Worm (Caenorhabditis elegans): Measurements from ENCODE around the gene T19D7.6.

Gene T19D7.6

DNA sequence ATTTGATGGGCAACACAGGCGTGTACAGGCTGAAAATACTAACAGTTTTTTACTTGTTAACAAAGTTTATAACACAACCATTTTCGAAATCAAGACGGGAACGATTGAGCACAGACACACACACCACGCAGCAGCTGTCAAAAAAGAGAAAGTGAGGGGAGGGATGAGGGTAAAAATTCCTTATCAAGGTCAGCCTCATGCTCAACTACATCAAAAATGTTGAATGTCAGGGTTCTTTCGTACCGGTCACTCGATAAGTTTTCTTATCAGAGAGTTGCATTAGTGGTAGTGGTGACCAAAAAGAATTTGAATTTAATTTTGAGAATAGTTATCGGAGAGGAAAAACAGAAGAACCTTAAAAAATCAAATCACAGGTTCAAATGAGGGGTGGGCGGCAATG lies at the start of gene T19D7.6:
TSS of gene T19D7.6 (minus strand) at position 198 of the 400 bp plus-strand sequence.
- TF ChIP-seq elt-1 (tag; optimal IDR thresholded peaks at IDR 0.05) (no peak), unc-62 (GFP tag; optimal IDR thresholded peaks at IDR 0.05) (no peak), nhr-237 (tag; optimal IDR thresholded peaks at IDR 0.05) (no peak), fkh-10 (GFP tag; optimal IDR thresholded peaks at IDR 0.05) (no peak), elt-2 (tag; optimal IDR thresholded peaks at IDR 0.05) (peak; percentile 72), mdl-1 (tag; optimal IDR thresholded peaks at IDR 0.05) (no peak), nhr-76 (tag; optimal IDR thresholded peaks at IDR 0.05) (no peak), pqm-1 (tag; optimal IDR thresholded peaks at IDR 0.05) (peak; percentile 37), sea-2 (GFP tag; optimal IDR thresholded peaks at IDR 0.05) (no peak)

DNA sequence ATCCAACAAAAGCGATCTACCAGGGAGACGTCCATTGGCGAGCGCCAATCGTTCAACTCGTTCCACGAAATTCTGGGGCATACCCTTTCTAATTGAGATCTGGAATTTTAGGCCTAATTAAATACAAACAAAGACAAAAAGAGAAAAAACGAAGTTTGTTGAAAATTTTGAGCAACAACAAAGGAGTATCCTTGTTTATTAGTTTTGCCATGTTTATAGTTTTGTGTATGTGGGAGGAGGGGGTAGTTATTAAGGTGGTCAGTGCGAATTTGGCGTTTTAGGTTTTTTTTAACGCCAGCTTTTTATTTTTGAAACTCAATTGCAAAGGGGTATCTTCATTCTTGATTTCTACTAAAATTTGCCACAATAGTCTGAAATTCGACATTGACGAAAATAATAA lies 43.8 kb upstream of the T19D7.6 start, which contains the start of gene irk-2:
TSS of gene irk-2 (minus strand) at position 101 of the 400 bp plus-strand sequence.
- TF ChIP-seq egl-5 (tag; optimal IDR thresholded peaks at IDR 0.05) (no peak), daf-12 (tag; optimal IDR thresholded peaks at IDR 0.05) (no peak), fkh-10 (GFP tag; optimal IDR thresholded peaks at IDR 0.05) (no peak), eor-1 (tag; optimal IDR thresholded peaks at IDR 0.05) (no peak), fos-1 (tag; optimal IDR thresholded peaks at IDR 0.05) (no peak), jun-1 (tag; optimal IDR thresholded peaks at IDR 0.05) (no peak), unc-39 (tag; optimal IDR thresholded peaks at IDR 0.05) (no peak), tbx-2 (tag; optimal IDR thresholded peaks at IDR 0.05) (no peak), nhr-28 (tag; optimal IDR thresholded peaks at IDR 0.05) (no peak), ztf-4 (tag; optimal IDR thresholded peaks at IDR 0.05) (no peak), ZK546.5 (tag; optimal IDR thresholded peaks at IDR 0.05) (no peak), mml-1 (tag; optimal IDR thresholded peaks at IDR 0.05) (no peak), lin-15B (tag; optimal IDR thresholded peaks at IDR 0.05) (no peak), hmg-11 (tag; optimal IDR thresholded peaks at IDR 0.05) (no peak), nhr-23 (tag; optimal IDR thresholded peaks at IDR 0.05) (no peak), ama-1 (optimal IDR thresholded peaks at IDR 0.05) (no peak)

DNA sequence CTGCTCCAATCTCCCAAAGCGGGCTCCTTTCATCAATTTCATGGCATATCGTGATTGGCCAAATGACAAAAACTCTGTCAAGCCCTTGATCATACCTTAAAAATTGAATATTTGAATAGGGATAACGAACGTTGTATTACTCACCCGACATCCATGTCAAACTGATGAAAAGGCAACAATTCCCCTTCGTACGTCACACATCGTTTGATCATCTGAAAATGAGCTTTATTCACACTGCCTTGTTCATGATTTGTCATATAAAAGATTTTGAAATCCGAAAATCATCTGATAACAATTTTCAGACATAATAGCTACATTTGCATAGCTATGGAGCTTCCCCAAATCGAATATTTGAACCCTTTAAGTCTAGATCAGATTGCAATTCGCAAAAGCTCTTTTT lies 35.9 kb upstream of the T19D7.6 start, which contains the start of gene M02A10.1:
TSS of gene M02A10.1 (plus strand) at position 301 of the 400 bp plus-strand sequence.
- TF ChIP-seq ztf-4 (tag; optimal IDR thresholded peaks at IDR 0.05) (no peak), jun-1 (tag; optimal IDR thresholded peaks at IDR 0.05) (no peak), egl-27 (tag; optimal IDR thresholded peaks at IDR 0.05) (no peak), ama-1 (optimal IDR thresholded peaks at IDR 0.05) (no peak), ceh-9 (tag; optimal IDR thresholded peaks at IDR 0.05) (no peak), pha-4 (tag; optimal IDR thresholded peaks at IDR 0.05) (no peak), snpc-4 (tag; optimal IDR thresholded peaks at IDR 0.05) (no peak), aly-2 (tag; optimal IDR thresholded peaks at IDR 0.05) (no peak), nhr-76 (tag; optimal IDR thresholded peaks at IDR 0.05) (no peak), daf-12 (tag; optimal IDR thresholded peaks at IDR 0.05) (no peak), ztf-11 (tag; optimal IDR thresholded peaks at IDR 0.05) (no peak), elt-2 (tag; optimal IDR thresholded peaks at IDR 0.05) (no peak), R02D3.7 (tag; optimal IDR thresholded peaks at IDR 0.05) (no peak), lsy-12 (tag; optimal IDR thresholded peaks at IDR 0.05) (no peak), lin-15B (tag; optimal IDR thresholded peaks at IDR 0.05) (no peak)

DNA sequence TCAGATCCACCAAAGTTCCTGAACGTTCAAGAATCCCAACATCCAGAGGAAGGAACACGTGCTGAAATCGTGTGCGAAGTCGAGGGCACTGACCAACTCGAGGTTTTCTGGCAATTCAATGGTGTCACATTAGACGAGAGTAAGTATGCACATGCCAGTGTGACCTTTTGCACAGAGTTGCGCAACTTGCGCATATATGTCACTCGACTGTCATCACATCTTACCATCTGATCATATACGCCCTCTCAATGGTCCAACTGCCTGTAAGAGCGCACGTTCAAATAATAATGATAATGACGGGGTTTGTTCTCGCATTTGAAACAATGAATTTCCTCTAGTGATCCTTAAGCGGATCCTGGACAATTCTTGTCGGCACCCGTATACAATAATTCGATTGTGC lies 25.7 kb upstream of the T19D7.6 start:
- no peak for TF ChIP-seq eor-1 (tag; optimal IDR thresholded peaks at IDR 0.05)
- TF ChIP-seq ceh-28 (tag; optimal IDR thresholded peaks at IDR 0.05), result no peak
- no peak for TF ChIP-seq fos-1 (tag; optimal IDR thresholded peaks at IDR 0.05)
- no peak for TF ChIP-seq daf-12 (tag; optimal IDR thresholded peaks at IDR 0.05)
- TF ChIP-seq nhr-43 (tag; optimal IDR thresholded peaks at IDR 0.05; ENCODE audit: poor library complexity, severe bottlenecking), result no peak

DNA sequence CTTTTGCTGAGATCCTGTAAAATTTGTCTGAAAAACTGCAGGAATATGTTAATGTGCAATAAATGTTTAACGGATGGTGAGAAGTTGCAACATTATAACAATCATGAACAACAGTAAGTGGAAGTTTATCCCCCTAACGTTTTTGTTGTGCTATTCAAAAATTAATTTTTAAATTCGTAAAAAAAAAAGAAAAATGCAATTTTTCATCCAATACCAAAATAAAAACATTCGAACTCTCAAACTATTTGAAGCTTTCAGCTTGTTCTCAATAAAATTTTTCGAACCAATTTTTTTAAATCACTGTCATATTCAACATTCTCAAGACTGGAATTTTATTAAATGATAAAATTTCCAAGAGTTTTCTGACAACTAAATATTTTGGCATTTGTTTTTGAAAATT lies 21.0 kb upstream of the T19D7.6 start, which contains the start of gene ncam-1:
TSS of gene ncam-1 (plus strand) at position 301 of the 400 bp plus-strand sequence.
- TF ChIP-seq pqm-1 (tag; optimal IDR thresholded peaks at IDR 0.05), result no peak
- TF ChIP-seq nhr-77 (tag; optimal IDR thresholded peaks at IDR 0.05), result no peak
- TF ChIP-seq fkh-2 (tag; optimal IDR thresholded peaks at IDR 0.05), result no peak
- no peak for TF ChIP-seq elt-3 (tag; optimal IDR thresholded peaks at IDR 0.05)
- TF ChIP-seq unc-39 (tag; optimal IDR thresholded peaks at IDR 0.05), result no peak
- no peak for TF ChIP-seq ama-1 (optimal IDR thresholded peaks at IDR 0.05)
- no peak for TF ChIP-seq nhr-43 (tag; optimal IDR thresholded peaks at IDR 0.05; ENCODE audit: poor library complexity, severe bottlenecking)
- TF ChIP-seq nhr-12 (tag; optimal IDR thresholded peaks at IDR 0.05), result no peak
- no peak for TF ChIP-seq elt-1 (tag; optimal IDR thresholded peaks at IDR 0.05)
- TF ChIP-seq mdl-1 (tag; optimal IDR thresholded peaks at IDR 0.05), result no peak
- no peak for TF ChIP-seq ZK546.5 (tag; optimal IDR thresholded peaks at IDR 0.05)
- no peak for TF ChIP-seq skn-1 (tag; optimal IDR thresholded peaks at IDR 0.05)

Measured in whole organism, L3 larva.